Fruit fly (Drosophila melanogaster) whole organism, prepupa: Measurements from ENCODE around the gene CG1578.

Source experiments
- Blimp-1 ChIP-seq: fragments of 200-800 bp; sonication (Bioruptor generic); optimal IDR thresholded peaks from 3 replicates; lab custom pipeline; 2017; ENCODE audit warnings: missing biosample characterization, missing genetic modification characterization, mild to moderate bottlenecking, moderate library complexity, missing genetic modification reagents
- CG10631 ChIP-seq: fragments of 200-800 bp; sonication (Bioruptor generic); optimal IDR thresholded peaks from 2 replicates; lab custom pipeline; 2016; ENCODE audit warnings: missing biosample characterization, missing genetic modification characterization
- CG10669 ChIP-seq: fragments of 200-800 bp; sonication (Bioruptor generic); optimal IDR thresholded peaks from 3 replicates; lab custom pipeline; 2018; ENCODE audit warnings: missing biosample characterization, mild to moderate bottlenecking, missing genetic modification characterization, moderate library complexity
- CG11294 ChIP-seq: fragments of 200-800 bp; sonication (Bioruptor generic); IDR thresholded peaks from 2 replicates; pipeline ENCODE4 v1.3.6; 2022; ENCODE audit warnings: missing biosample characterization, missing genetic modification characterization
- CG11762 ChIP-seq: fragments of 200-800 bp; sonication (Bioruptor generic); optimal IDR thresholded peaks from 3 replicates; lab custom pipeline; 2016; ENCODE audit warnings: missing biosample characterization, missing genetic modification characterization; ENCODE audit not compliant: insufficient read depth
- CG11902 ChIP-seq: fragments of 200-800 bp; sonication (Bioruptor generic); optimal IDR thresholded peaks from 3 replicates; lab custom pipeline; 2016; ENCODE audit warnings: missing biosample characterization, missing genetic modification characterization
- CG15336 ChIP-seq: fragments of 200-800 bp; sonication (Bioruptor generic); IDR thresholded peaks from 2 replicates; pipeline ENCODE4 v1.3.6; 2022; ENCODE audit warnings: missing biosample characterization, missing genetic modification characterization
- CG1621 ChIP-seq: fragments of 200-800 bp; sonication (Bioruptor generic); optimal IDR thresholded peaks from 3 replicates; lab custom pipeline; 2018; ENCODE audit warnings: missing biosample characterization, mild to moderate bottlenecking, missing genetic modification characterization
- CG16779 ChIP-seq: fragments of 200-800 bp; sonication (Bioruptor generic); optimal IDR thresholded peaks from 3 replicates; lab custom pipeline; 2017; ENCODE audit warnings: missing biosample characterization, mild to moderate bottlenecking, missing genetic modification characterization
- CG31627 ChIP-seq: fragments of 200-800 bp; sonication (Bioruptor generic); optimal IDR thresholded peaks from 3 replicates; lab custom pipeline; 2016; ENCODE audit warnings: missing biosample characterization, missing genetic modification characterization
- CG32006 ChIP-seq: fragments of 200-800 bp; sonication (Bioruptor generic); optimal IDR thresholded peaks from 3 replicates; lab custom pipeline; 2017; ENCODE audit warnings: missing biosample characterization, mild to moderate bottlenecking, missing genetic modification characterization
- CG34406 ChIP-seq: fragments of 200-800 bp; sonication (Bioruptor generic); optimal IDR thresholded peaks from 3 replicates; lab custom pipeline; 2016; ENCODE audit warnings: missing biosample characterization, missing genetic modification characterization
- CG3919 ChIP-seq: fragments of 200-800 bp; sonication (Bioruptor generic); optimal IDR thresholded peaks from 3 replicates; lab custom pipeline; 2016; ENCODE audit warnings: missing biosample characterization, missing genetic modification characterization
- CG6163 ChIP-seq: fragments of 200-800 bp; sonication (Bioruptor generic); IDR thresholded peaks from 3 replicates; pipeline ENCODE4 v1.3.6; 2022; ENCODE audit warnings: missing biosample characterization, missing genetic modification characterization
- CG6276 ChIP-seq: fragments of 200-800 bp; sonication (Bioruptor generic); optimal IDR thresholded peaks from 2 replicates; lab custom pipeline; 2017; ENCODE audit warnings: missing biosample characterization, mild to moderate bottlenecking, missing genetic modification characterization
- CG6792 ChIP-seq: fragments of 200-800 bp; sonication (Bioruptor generic); optimal IDR thresholded peaks from 3 replicates; lab custom pipeline; 2016; ENCODE audit warnings: missing biosample characterization, missing genetic modification characterization
- CG6808 ChIP-seq: fragments of 200-800 bp; sonication (Bioruptor generic); optimal IDR thresholded peaks from 3 replicates; lab custom pipeline; 2017; ENCODE audit warnings: missing biosample characterization, missing genetic modification characterization, mild to moderate bottlenecking, moderate library complexity, missing genetic modification reagents
- CG6854 ChIP-seq: fragments of 200-800 bp; sonication (Bioruptor generic); optimal IDR thresholded peaks from 2 replicates; lab custom pipeline; 2017; ENCODE audit warnings: missing biosample characterization, mild to moderate bottlenecking, missing genetic modification characterization
- CG7368 ChIP-seq: fragments of 200-800 bp; sonication (Bioruptor generic); optimal IDR thresholded peaks from 3 replicates; lab custom pipeline; 2016; ENCODE audit warnings: missing biosample characterization, missing genetic modification characterization
- CG8119 ChIP-seq: fragments of 200-800 bp; sonication (Bioruptor generic); IDR thresholded peaks from 3 replicates; pipeline ENCODE4 v1.3.6; 2022; ENCODE audit warnings: missing biosample characterization, missing genetic modification characterization
- CG8319 ChIP-seq: fragments of 200-800 bp; sonication (Bioruptor generic); optimal IDR thresholded peaks from 3 replicates; lab custom pipeline; 2016; ENCODE audit warnings: missing biosample characterization, missing genetic modification characterization
- CG9139 ChIP-seq: fragments of 200-800 bp; sonication (Bioruptor generic); optimal IDR thresholded peaks from 3 replicates; lab custom pipeline; 2017; ENCODE audit warnings: missing biosample characterization, mild to moderate bottlenecking, missing genetic modification characterization
- Eip93F ChIP-seq: fragments of 200-800 bp; sonication (Bioruptor generic); optimal IDR thresholded peaks from 2 replicates; lab custom pipeline; 2016; ENCODE audit warnings: missing biosample characterization, mild to moderate bottlenecking, missing genetic modification characterization
- Ets21C ChIP-seq: fragments of 200-800 bp; sonication (Bioruptor generic); optimal IDR thresholded peaks from 3 replicates; lab custom pipeline; 2016; ENCODE audit warnings: missing biosample characterization, missing genetic modification characterization
- Ets96B ChIP-seq: fragments of 200-800 bp; optimal IDR thresholded peaks from 2 replicates; lab custom pipeline; 2019; ENCODE audit warnings: missing biosample characterization, mild to moderate bottlenecking, missing genetic modification characterization, moderate library complexity
- Gug ChIP-seq: fragments of 200-800 bp; sonication (Bioruptor generic); IDR thresholded peaks from 2 replicates; pipeline ENCODE4 v1.3.6; 2022; ENCODE audit warnings: missing biosample characterization, missing genetic modification characterization
- Hr38 ChIP-seq: sonication (Bioruptor generic); optimal IDR thresholded peaks from 2 replicates; lab custom pipeline; 2016; ENCODE audit warnings: missing biosample characterization, missing genetic modification characterization
- Hr39 ChIP-seq: fragments of 200-800 bp; sonication (Bioruptor generic); optimal IDR thresholded peaks from 2 replicates; lab custom pipeline; 2016; ENCODE audit warnings: missing biosample characterization, missing genetic modification characterization
- Hr4 ChIP-seq: fragments of 200-800 bp; sonication (Bioruptor generic); optimal IDR thresholded peaks from 3 replicates; lab custom pipeline; 2016; ENCODE audit warnings: missing biosample characterization, missing genetic modification characterization
- Lpt ChIP-seq: fragments of 200-800 bp; sonication (Bioruptor generic); optimal IDR thresholded peaks from 3 replicates; lab custom pipeline; 2016; ENCODE audit warnings: missing biosample characterization, missing genetic modification characterization
- Met ChIP-seq: fragments of 200-800 bp; sonication (Bioruptor generic); optimal IDR thresholded peaks from 3 replicates; lab custom pipeline; 2016; ENCODE audit warnings: missing biosample characterization, missing genetic modification characterization
- OdsH ChIP-seq: fragments of 200-800 bp; sonication (Bioruptor generic); optimal IDR thresholded peaks from 3 replicates; lab custom pipeline; 2016; ENCODE audit warnings: missing biosample characterization, missing genetic modification characterization
- Sox14 ChIP-seq: fragments of 200-800 bp; sonication (Bioruptor generic); optimal IDR thresholded peaks from 3 replicates; lab custom pipeline; 2016; ENCODE audit warnings: missing biosample characterization, missing genetic modification characterization
- Sox15 ChIP-seq: fragments of 200-800 bp; sonication (Bioruptor generic); optimal IDR thresholded peaks from 3 replicates; lab custom pipeline; 2016; ENCODE audit warnings: missing biosample characterization, missing genetic modification characterization
- achi ChIP-seq: fragments of 200-800 bp; sonication (Bioruptor generic); optimal IDR thresholded peaks from 3 replicates; lab custom pipeline; 2016; ENCODE audit warnings: missing biosample characterization, missing genetic modification characterization
- acj6 ChIP-seq: fragments of 200-800 bp; sonication (Bioruptor generic); optimal IDR thresholded peaks from 3 replicates; lab custom pipeline; 2016; ENCODE audit warnings: missing biosample characterization, missing genetic modification characterization
- cyc ChIP-seq: fragments of 200-800 bp; sonication (Bioruptor generic); optimal IDR thresholded peaks from 3 replicates; lab custom pipeline; 2016; ENCODE audit warnings: missing biosample characterization, missing genetic modification characterization
- dsx ChIP-seq: fragments of 200-800 bp; optimal IDR thresholded peaks from 3 replicates; lab custom pipeline; 2019; ENCODE audit warnings: missing biosample characterization, mild to moderate bottlenecking, missing genetic modification characterization, moderate library complexity; ENCODE audit not compliant: poor library complexity, severe bottlenecking
- esn ChIP-seq: fragments of 200-800 bp; sonication (Bioruptor generic); optimal IDR thresholded peaks from 2 replicates; lab custom pipeline; 2016; ENCODE audit warnings: missing biosample characterization, mild to moderate bottlenecking, missing genetic modification characterization, moderate library complexity
- fd59A ChIP-seq: fragments of 200-800 bp; sonication (Bioruptor generic); optimal IDR thresholded peaks from 2 replicates; lab custom pipeline; 2017; ENCODE audit warnings: missing biosample characterization, mild to moderate bottlenecking, missing genetic modification characterization, missing genetic modification reagents
- fd85E ChIP-seq: fragments of 200-800 bp; sonication (Bioruptor generic); optimal IDR thresholded peaks from 3 replicates; lab custom pipeline; 2016; ENCODE audit warnings: missing biosample characterization, missing genetic modification characterization
- fkh ChIP-seq: fragments of 200-800 bp; sonication (Bioruptor generic); optimal IDR thresholded peaks from 3 replicates; lab custom pipeline; 2017; ENCODE audit warnings: missing biosample characterization, mild to moderate bottlenecking, missing genetic modification characterization, moderate library complexity
- net ChIP-seq: fragments of 200-800 bp; sonication (Bioruptor generic); optimal IDR thresholded peaks from 3 replicates; lab custom pipeline; 2016; ENCODE audit warnings: missing biosample characterization, missing genetic modification characterization
- pdm3 ChIP-seq: fragments of 200-800 bp; sonication (Bioruptor generic); optimal IDR thresholded peaks from 3 replicates; lab custom pipeline; 2016; ENCODE audit warnings: missing biosample characterization, missing genetic modification characterization
- salr ChIP-seq, 2 experiments: fragments of 200-800 bp; sonication (Bioruptor generic); optimal IDR thresholded peaks; 3 replicates each; lab custom pipeline; 2016 to 2018; ENCODE audit warnings: missing biosample characterization in 2 of 2, missing genetic modification characterization in 2 of 2, mild to moderate bottlenecking in 1 of 2
- spab ChIP-seq: fragments of 200-800 bp; sonication (Bioruptor generic); optimal IDR thresholded peaks from 2 replicates; lab custom pipeline; 2017; ENCODE audit warnings: missing biosample characterization, mild to moderate bottlenecking, missing genetic modification characterization, missing genetic modification reagents
- ss ChIP-seq, 2 experiments: fragments of 200-800 bp; sonication (Bioruptor generic); optimal IDR thresholded peaks; 2 replicates in 1 of 2; 3 replicates in 1 of 2; lab custom pipeline; 2017 to 2018; ENCODE audit warnings: mild to moderate bottlenecking in 2 of 2, missing biosample characterization in 2 of 2, missing genetic modification characterization in 2 of 2, moderate library complexity in 1 of 2
- svp ChIP-seq: fragments of 200-800 bp; sonication (Bioruptor generic); peaks from one replicate; lab custom pipeline; 2016; ENCODE audit warnings: missing biosample characterization, missing genetic modification characterization
- topi ChIP-seq: fragments of 200-800 bp; sonication (Bioruptor generic); optimal IDR thresholded peaks from 3 replicates; lab custom pipeline; 2016; ENCODE audit warnings: missing biosample characterization, missing genetic modification characterization
- vri ChIP-seq: fragments of 200-800 bp; sonication (Bioruptor generic); optimal IDR thresholded peaks from 3 replicates; lab custom pipeline; 2016; ENCODE audit warnings: missing biosample characterization, mild to moderate bottlenecking, missing genetic modification characterization

The CG1578 gene

dm6 chrX:11792415-11793328 lies 23.7 kb downstream of the CG1578 start, which contains the start of gene CkIIbeta:
CkIIbeta (plus strand) TSS chrX:11792533.
- TF ChIP-seq Met (GFP tag; lab: Kevin White, UChicago) (no peak), CG6163 (GFP tag; lab: Robert Waterston, UW) (no peak), cyc (peak; percentile 17), CG10631 (peak; percentile 1), CG6792 (GFP tag; lab: Kevin White, UChicago) (peak; percentile 28), Hr38 (GFP tag; lab: Kevin White, UChicago) (no peak), CG11902 (no peak), CG1621 (tag; lab: Kevin White, UChicago) (no peak), pdm3 (GFP tag; lab: Kevin White, UChicago) (no peak), Blimp-1 (GFP tag; lab: Kevin White, UChicago) (no peak), topi (GFP tag; lab: Kevin White, UChicago) (peak; percentile 36), CG6854 (GFP tag; lab: Kevin White, UChicago) (peak; percentile 3), fkh (GFP tag; lab: Kevin White, UChicago) (peak; percentile 73), ss (GFP tag; optimal IDR thresholded peaks at IDR 0.05; lab: Kevin White, UChicago) (peak; percentile 30 to 46), CG9139 (GFP tag; lab: Kevin White, UChicago) (peak; percentile 38), CG6808 (GFP tag; lab: Kevin White, UChicago) (peak; percentile 22), Sox14 (GFP tag; lab: Kevin White, UChicago) (peak; percentile 44), Lpt (GFP tag; lab: Kevin White, UChicago) (no peak), Ets96B (tag; lab: Kevin White, UChicago) (no peak), CG16779 (peak; percentile 31), CG7368 (GFP tag; lab: Kevin White, UChicago) (no peak), esn (GFP tag; lab: Kevin White, UChicago) (peak; percentile 39), Eip93F (GFP tag; lab: Kevin White, UChicago) (no peak), fd85E (GFP tag; lab: Kevin White, UChicago) (no peak), salr (GFP tag; optimal IDR thresholded peaks at IDR 0.05; lab: Kevin White, UChicago) (no peak), Hr39 (GFP tag; lab: Kevin White, UChicago) (peak; percentile 50), Gug (no peak), CG11294 (GFP tag; lab: Robert Waterston, UW) (no peak), net (no peak), fd59A (no peak), CG34406 (GFP tag; lab: Kevin White, UChicago) (no peak), Sox15 (no peak), achi (GFP tag; lab: Kevin White, UChicago) (no peak), CG31627 (peak; percentile 37), CG32006 (GFP tag; lab: Kevin White, UChicago) (no peak), CG8319 (no peak), OdsH (peak; percentile 20), svp (GFP tag; lab: Kevin White, UChicago) (peak; percentile 66), CG8119 (no peak), CG6276 (peak; percentile 1), vri (GFP tag; lab: Kevin White, UChicago) (peak; percentile 1), spab (GFP tag; lab: Kevin White, UChicago) (no peak), CG10669 (GFP tag; lab: Kevin White, UChicago) (no peak), Ets21C (no peak), CG11762 (no peak), dsx (GFP tag; lab: Kevin White, UChicago) (peak; percentile 17), Hr4 (no peak), CG3919 (GFP tag; lab: Kevin White, UChicago) (peak; percentile 30), CG15336 (GFP tag; lab: Robert Waterston, UW) (peak; percentile 17; the same call in 1 of the 2 replicates), acj6 (GFP tag; lab: Kevin White, UChicago) (no peak)
